Worm (Caenorhabditis elegans) whole organism, L4 larva: Measurements from ENCODE around the gene F42C5.5.

Source experiments
- F37D6.2 ChIP-seq: sonication (generic microtip); optimal IDR thresholded peaks from 2 replicates; lab custom pipeline; 2016; ENCODE audit warnings: mild to moderate bottlenecking, missing genetic modification characterization, missing compliant biosample characterization
- cey-2 ChIP-seq: sonication (generic microtip); optimal IDR thresholded peaks from 3 replicates; lab custom pipeline; 2017; ENCODE audit warnings: missing genetic modification characterization, mild to moderate bottlenecking, missing compliant biosample characterization, antibody characterized with exemption, borderline replicate concordance; ENCODE audit not compliant: insufficient read depth
- egl-27 ChIP-seq: sonication (generic microtip); optimal IDR thresholded peaks from 3 replicates; lab custom pipeline; 2017; ENCODE audit warnings: missing biosample characterization, missing genetic modification reagents, missing genetic modification characterization
- fkh-10 ChIP-seq: fragments of 150-350 bp; optimal IDR thresholded peaks from 2 replicates; lab custom pipeline; 2014; ENCODE audit warnings: missing biosample characterization, missing genetic modification reagents, missing genetic modification characterization
- lin-15B ChIP-seq: fragments of 150-350 bp; sonication (generic microtip); optimal IDR thresholded peaks from 3 replicates; lab custom pipeline; 2014; ENCODE audit warnings: missing biosample characterization, missing genetic modification characterization
- lsy-2 ChIP-seq, 2 experiments: fragments of 150-350 bp in 1 of 2; sonication (generic microtip) in 1 of 2; optimal IDR thresholded peaks; 2 replicates each; lab custom pipeline; 2014 to 2017; ENCODE audit warnings: missing biosample characterization in 2 of 2, missing genetic modification characterization in 2 of 2
- mdl-1 ChIP-seq, 2 experiments: fragments of 150-350 bp in 1 of 2; sonication (generic microtip) in 1 of 2; optimal IDR thresholded peaks; 2 replicates each; lab custom pipeline; 2014 to 2017; ENCODE audit warnings: missing biosample characterization in 2 of 2, missing genetic modification characterization in 2 of 2
- nhr-237 ChIP-seq: sonication (generic microtip); optimal IDR thresholded peaks from 2 replicates; lab custom pipeline; 2017; ENCODE audit warnings: missing biosample characterization, missing genetic modification characterization
- nhr-76 ChIP-seq: fragments of 150-350 bp; optimal IDR thresholded peaks from 2 replicates; lab custom pipeline; 2014; ENCODE audit warnings: missing biosample characterization, missing genetic modification characterization
- saeg-2 ChIP-seq: fragments of 200-800 bp; sonication (Bioruptor generic); IDR thresholded peaks from 2 replicates; pipeline ENCODE4 v1.3.6; 2022; ENCODE audit warnings: missing genetic modification reagents, missing genetic modification characterization, missing compliant biosample characterization
- snpc-4 ChIP-seq: fragments of 150-350 bp; optimal IDR thresholded peaks from 2 replicates; lab custom pipeline; 2014; ENCODE audit warnings: missing biosample characterization, missing genetic modification characterization
- unc-62 ChIP-seq, 3 experiments: fragments of 150-350 bp in 1 of 3; sonication (generic microtip); optimal IDR thresholded peaks in 2 of 3; peaks in 1 of 3; 1 replicate in 1 of 3; 2 replicates in 2 of 3; lab custom pipeline; 2014 to 2017; ENCODE audit warnings: missing biosample characterization in 3 of 3, missing genetic modification characterization in 3 of 3, missing genetic modification reagents in 3 of 3, missing genotype in 1 of 3

DNA sequence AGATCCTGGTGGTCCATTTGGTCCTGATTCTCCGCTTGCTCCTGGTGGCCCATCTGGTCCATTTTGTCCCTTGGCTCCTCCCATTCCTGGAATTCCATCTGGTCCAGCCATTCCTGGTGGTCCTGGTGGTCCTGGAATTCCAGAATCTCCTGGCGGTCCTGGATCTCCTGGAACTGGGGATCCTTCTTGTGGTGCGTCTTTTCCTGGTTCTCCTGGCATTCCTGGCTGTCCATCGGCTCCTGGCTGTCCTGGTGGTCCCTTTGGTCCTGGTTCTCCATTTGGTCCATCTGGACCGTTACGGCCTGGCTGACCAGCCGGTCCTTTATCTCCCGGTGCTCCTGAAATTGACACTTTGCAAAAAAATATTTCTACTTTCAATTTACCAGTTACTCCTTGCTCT lies 48.4 kb downstream of the F42C5.5 start:
- TF ChIP-seq lin-15B (no peak), egl-27 (tag; lab: Kevin White, UChicago) (no peak), saeg-2 (GFP tag; lab: Robert Waterston, UW) (no peak), nhr-237 (tag; lab: Kevin White, UChicago) (no peak), lsy-2 (tag; optimal IDR thresholded peaks at IDR 0.05; lab: Kevin White, UChicago) (no peak), mdl-1 (tag; optimal IDR thresholded peaks at IDR 0.05; lab: Kevin White, UChicago) (no peak), snpc-4 (tag; lab: Kevin White, UChicago) (no peak), unc-62 (GFP tag; optimal IDR thresholded peaks at IDR 0.05 in 1 of 2; lab: Kevin White, UChicago) (no peak), unc-62 (tag; optimal IDR thresholded peaks at IDR 0.05; lab: Kevin White, UChicago) (no peak), F37D6.2 (tag; lab: Kevin White, UChicago) (no peak), nhr-76 (tag; lab: Kevin White, UChicago) (no peak), cey-2 (tag; lab: Kevin White, UChicago) (no peak), fkh-10 (GFP tag; lab: Kevin White, UChicago) (no peak)
